Worm (Caenorhabditis elegans) whole organism, L2 larva: ENCODE results near the gene F33A8.4.

Experiments
- Y55F3AM.14 ChIP-seq: fragments of 200-800 bp; sonication (Bioruptor generic); optimal IDR thresholded peaks from 2 replicates; lab custom pipeline; 2018; ENCODE audit warnings: mild to moderate bottlenecking, missing genetic modification characterization, missing compliant biosample characterization
- ZK546.5 ChIP-seq: sonication (generic microtip); optimal IDR thresholded peaks from 2 replicates; lab custom pipeline; 2017; ENCODE audit warnings: missing biosample characterization, missing genetic modification characterization
- alr-1 ChIP-seq: fragments of 150-350 bp; optimal IDR thresholded peaks from 2 replicates; lab custom pipeline; 2014; ENCODE audit warnings: missing biosample characterization, missing genetic modification characterization
- ama-1 ChIP-seq: fragments of 150-350 bp; optimal IDR thresholded peaks from 2 replicates; lab custom pipeline; 2018; ENCODE audit warnings: inconsistent platforms
- blmp-1 ChIP-seq: sonication (generic microtip); optimal IDR thresholded peaks from 2 replicates; lab custom pipeline; 2017; ENCODE audit warnings: missing genetic modification characterization, mild to moderate bottlenecking, missing compliant biosample characterization, antibody characterized with exemption, moderate library complexity; ENCODE audit not compliant: insufficient read depth
- ceh-82 ChIP-seq: fragments of 150-350 bp; optimal IDR thresholded peaks from 2 replicates; lab custom pipeline; 2014; ENCODE audit warnings: missing biosample characterization, missing genetic modification characterization
- crh-2 ChIP-seq: sonication (generic microtip); optimal IDR thresholded peaks from 2 replicates; lab custom pipeline; 2017; ENCODE audit warnings: missing biosample characterization, missing genetic modification characterization
- egl-27 ChIP-seq: sonication (generic microtip); optimal IDR thresholded peaks from 3 replicates; lab custom pipeline; 2017; ENCODE audit warnings: missing biosample characterization, missing genetic modification reagents, missing genetic modification characterization
- elt-1 ChIP-seq: fragments of 150-350 bp; optimal IDR thresholded peaks from 2 replicates; lab custom pipeline; 2014; ENCODE audit warnings: missing biosample characterization, missing genetic modification characterization
- elt-3 ChIP-seq: sonication (generic microtip); optimal IDR thresholded peaks from 2 replicates; lab custom pipeline; 2017; ENCODE audit warnings: missing biosample characterization, missing genetic modification characterization
- fos-1 ChIP-seq: fragments of 150-350 bp; optimal IDR thresholded peaks from 2 replicates; lab custom pipeline; 2014; ENCODE audit warnings: missing biosample characterization, missing genetic modification characterization
- gmeb-1 ChIP-seq: fragments of 150-350 bp; optimal IDR thresholded peaks from 2 replicates; lab custom pipeline; 2014; ENCODE audit warnings: missing biosample characterization, missing genetic modification characterization
- lin-11 ChIP-seq: fragments of 150-350 bp; sonication (generic microtip); optimal IDR thresholded peaks from 2 replicates; lab custom pipeline; 2014; ENCODE audit warnings: missing biosample characterization, missing genetic modification characterization, inconsistent platforms, mixed read lengths
- lin-13 ChIP-seq: fragments of 150-350 bp; optimal IDR thresholded peaks from 2 replicates; lab custom pipeline; 2014; ENCODE audit warnings: missing biosample characterization, missing genetic modification reagents, missing genetic modification characterization
- lin-39 ChIP-seq: fragments of 150-350 bp; optimal IDR thresholded peaks from 2 replicates; lab custom pipeline; 2014; ENCODE audit warnings: missing biosample characterization, missing genetic modification reagents, missing genetic modification characterization
- lsy-2 ChIP-seq, 2 experiments: fragments of 150-350 bp in 1 of 2; sonication (generic microtip) in 1 of 2; optimal IDR thresholded peaks; 2 replicates each; lab custom pipeline; 2014 to 2017; ENCODE audit warnings: missing biosample characterization in 2 of 2, missing genetic modification characterization in 2 of 2
- mab-5 ChIP-seq: fragments of 150-350 bp; optimal IDR thresholded peaks from 2 replicates; lab custom pipeline; 2014; ENCODE audit warnings: missing biosample characterization, missing genetic modification characterization
- mbf-1 ChIP-seq: sonication (generic microtip); optimal IDR thresholded peaks from 2 replicates; lab custom pipeline; 2017; ENCODE audit warnings: missing biosample characterization, missing genetic modification characterization
- mdl-1 ChIP-seq, 2 experiments: fragments of 150-350 bp in 1 of 2; sonication (generic microtip) in 1 of 2; optimal IDR thresholded peaks; 2 replicates each; lab custom pipeline; 2017; ENCODE audit warnings: missing biosample characterization in 2 of 2, missing genetic modification characterization in 2 of 2
- nhr-10 ChIP-seq: sonication (generic microtip); optimal IDR thresholded peaks from 2 replicates; lab custom pipeline; 2017; ENCODE audit warnings: missing biosample characterization, missing genetic modification characterization
- nhr-11 ChIP-seq: fragments of 150-350 bp; optimal IDR thresholded peaks from 2 replicates; lab custom pipeline; 2014; ENCODE audit warnings: missing biosample characterization, missing genetic modification characterization
- nhr-12 ChIP-seq: fragments of 150-350 bp; optimal IDR thresholded peaks from 2 replicates; lab custom pipeline; 2014; ENCODE audit warnings: missing biosample characterization, missing genetic modification characterization
- nhr-129 ChIP-seq: fragments of 150-350 bp; optimal IDR thresholded peaks from 2 replicates; lab custom pipeline; 2014; ENCODE audit warnings: missing biosample characterization, missing genetic modification characterization
- nhr-21 ChIP-seq: fragments of 150-350 bp; optimal IDR thresholded peaks from 2 replicates; lab custom pipeline; 2014; ENCODE audit warnings: missing biosample characterization, missing genetic modification characterization
- nhr-23 ChIP-seq: fragments of 150-350 bp; optimal IDR thresholded peaks from 2 replicates; lab custom pipeline; 2014; ENCODE audit warnings: missing biosample characterization, missing genetic modification reagents, missing genetic modification characterization
- nhr-237 ChIP-seq: fragments of 150-350 bp; optimal IDR thresholded peaks from 2 replicates; lab custom pipeline; 2014; ENCODE audit warnings: missing biosample characterization, missing genetic modification characterization
- nhr-25 ChIP-seq: fragments of 150-350 bp; sonication (generic microtip); optimal IDR thresholded peaks from 3 replicates; lab custom pipeline; 2014; ENCODE audit warnings: missing biosample characterization, missing genetic modification characterization
- nhr-6 ChIP-seq: fragments of 150-350 bp; optimal IDR thresholded peaks from 2 replicates; lab custom pipeline; 2014; ENCODE audit warnings: missing biosample characterization, missing genetic modification characterization
- nhr-77 ChIP-seq: fragments of 150-350 bp; optimal IDR thresholded peaks from 2 replicates; lab custom pipeline; 2014; ENCODE audit warnings: missing biosample characterization, missing genetic modification characterization
- sem-4 ChIP-seq: fragments of 150-350 bp; optimal IDR thresholded peaks from 2 replicates; lab custom pipeline; 2014; ENCODE audit warnings: missing biosample characterization, missing genetic modification reagents, missing genetic modification characterization
- skn-1 ChIP-seq: sonication (generic microtip); optimal IDR thresholded peaks from 2 replicates; lab custom pipeline; 2017; ENCODE audit warnings: missing biosample characterization, missing genetic modification characterization
- sma-3 ChIP-seq: sonication (generic microtip); optimal IDR thresholded peaks from 2 replicates; lab custom pipeline; 2016; ENCODE audit warnings: missing genetic modification reagents, missing genetic modification characterization, missing compliant biosample characterization
- sma-9 ChIP-seq, 2 experiments: fragments of 150-350 bp in 1 of 2; sonication (generic microtip) in 1 of 2; optimal IDR thresholded peaks; 2 replicates each; lab custom pipeline; 2014 to 2016; ENCODE audit warnings: missing genetic modification characterization in 2 of 2, mild to moderate bottlenecking in 1 of 2, missing biosample characterization in 1 of 2, missing compliant biosample characterization in 1 of 2, missing genetic modification reagents in 1 of 2, moderate library complexity in 1 of 2
- snpc-4 ChIP-seq: fragments of 150-350 bp; optimal IDR thresholded peaks from 2 replicates; lab custom pipeline; 2014; ENCODE audit warnings: missing biosample characterization, missing genetic modification characterization
- unc-39 ChIP-seq: fragments of 150-350 bp; optimal IDR thresholded peaks from 2 replicates; lab custom pipeline; 2014; ENCODE audit warnings: missing biosample characterization, missing genetic modification characterization
- unc-55 ChIP-seq: fragments of 150-350 bp; sonication (generic microtip); optimal IDR thresholded peaks from 3 replicates; lab custom pipeline; 2014; ENCODE audit warnings: missing biosample characterization, missing genetic modification reagents, missing genetic modification characterization
- unc-62 ChIP-seq: fragments of 150-350 bp; optimal IDR thresholded peaks from 2 replicates; lab custom pipeline; 2014; ENCODE audit warnings: missing biosample characterization, missing genetic modification reagents, missing genetic modification characterization
- zag-1 ChIP-seq: fragments of 150-350 bp; optimal IDR thresholded peaks from 2 replicates; lab custom pipeline; 2014; ENCODE audit warnings: missing biosample characterization, missing genetic modification characterization
- ztf-1 ChIP-seq: fragments of 200-800 bp; sonication (Bioruptor generic); conservative IDR thresholded peaks from 2 replicates; pipeline ENCODE4 v1.3.6; 2022; ENCODE audit warnings: missing genetic modification characterization, missing compliant biosample characterization
- ztf-11 ChIP-seq: sonication (generic microtip); optimal IDR thresholded peaks from 2 replicates; lab custom pipeline; 2017; ENCODE audit warnings: missing biosample characterization, missing genetic modification characterization
- ztf-4 ChIP-seq: fragments of 150-350 bp; optimal IDR thresholded peaks from 2 replicates; lab custom pipeline; 2014; ENCODE audit warnings: missing biosample characterization, missing genetic modification characterization

F33A8.4 gene

DNA sequence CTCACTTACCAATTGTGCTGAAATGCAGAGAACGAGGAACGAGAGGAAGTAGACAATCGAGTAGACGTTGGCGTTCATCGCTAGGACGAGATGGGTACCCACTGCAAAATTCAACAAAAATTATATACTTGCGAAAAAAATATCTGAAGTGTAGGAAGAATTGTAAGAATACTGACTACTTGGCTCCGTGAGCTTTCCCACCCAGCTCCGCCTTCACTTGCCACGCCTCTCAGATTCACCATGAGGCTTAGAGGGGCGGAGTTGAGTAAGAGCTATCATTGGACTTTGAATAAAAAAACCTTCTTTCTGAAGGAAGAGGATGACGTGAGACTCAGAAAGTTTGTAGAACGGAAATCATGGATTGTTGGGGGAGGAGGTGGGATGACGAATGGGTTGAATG lies 18.5 kb downstream of the F33A8.4 start, which contains the start of gene nlp-18:
Gene nlp-18, minus strand, starts transcription at position 101 of the 400 bp plus-strand sequence.
- no peak for TF ChIP-seq ama-1
- no peak for TF ChIP-seq lin-13
- no peak for TF ChIP-seq nhr-129
- TF ChIP-seq gmeb-1, result no peak
- TF ChIP-seq Y55F3AM.14 (GFP tag; lab: Kevin White, UChicago), result no peak
- TF ChIP-seq unc-62 (GFP tag; lab: Kevin White, UChicago), result no peak
- TF ChIP-seq mbf-1 (tag; lab: Kevin White, UChicago), result no peak
- TF ChIP-seq nhr-11 (tag; lab: Kevin White, UChicago), result no peak
- TF ChIP-seq sem-4 (tag; lab: Kevin White, UChicago), result no peak
- no peak for TF ChIP-seq lin-39 (tag; lab: Kevin White, UChicago)
- TF ChIP-seq ztf-4 (tag; lab: Kevin White, UChicago), result no peak
- no peak for TF ChIP-seq lin-11 (tag; lab: Kevin White, UChicago)
- no peak for TF ChIP-seq nhr-25 (tag; lab: Kevin White, UChicago)
- no peak for TF ChIP-seq sma-9 (GFP tag; optimal IDR thresholded peaks at IDR 0.05; lab: Kevin White, UChicago)
- no peak for TF ChIP-seq sma-9 (tag; optimal IDR thresholded peaks at IDR 0.05; lab: Kevin White, UChicago)
- no peak for TF ChIP-seq egl-27 (tag; lab: Kevin White, UChicago)
- no peak for TF ChIP-seq ztf-1
- no peak for TF ChIP-seq lsy-2 (tag; optimal IDR thresholded peaks at IDR 0.05; lab: Kevin White, UChicago)
- no peak for TF ChIP-seq crh-2 (tag; lab: Kevin White, UChicago)
- no peak for TF ChIP-seq elt-3 (tag; lab: Kevin White, UChicago)
- TF ChIP-seq, all 48 proteins: peak for 0

DNA sequence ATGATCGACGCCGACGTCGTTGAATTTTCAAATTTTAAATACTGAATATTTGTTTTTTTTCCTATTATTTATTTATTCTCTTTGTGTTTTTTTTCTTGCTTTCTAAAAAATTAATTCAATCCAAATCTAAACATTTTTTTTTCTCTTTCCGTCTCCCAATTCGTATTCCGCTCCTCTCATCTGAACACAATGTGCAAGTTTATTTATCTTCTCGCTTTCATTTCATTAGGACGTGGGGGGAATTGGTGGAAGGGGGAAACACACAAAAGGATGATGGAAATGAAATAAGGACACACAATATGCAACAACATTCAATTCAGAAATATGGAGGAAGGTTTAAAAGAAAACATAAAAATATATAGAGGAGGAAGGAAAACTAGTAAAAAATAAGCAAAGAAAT lies 21.1 kb downstream of the F33A8.4 start:
- no peak for TF ChIP-seq alr-1 (tag; lab: Kevin White, UChicago)
- TF ChIP-seq Y55F3AM.14 (GFP tag; lab: Kevin White, UChicago), result no peak
- TF ChIP-seq ama-1, result no peak
- TF ChIP-seq ztf-4 (tag; lab: Kevin White, UChicago), result no peak
- no peak for TF ChIP-seq sma-9 (GFP tag; optimal IDR thresholded peaks at IDR 0.05; lab: Kevin White, UChicago)
- no peak for TF ChIP-seq sma-9 (tag; optimal IDR thresholded peaks at IDR 0.05; lab: Kevin White, UChicago)
- TF ChIP-seq nhr-129, result no peak
- no peak for TF ChIP-seq nhr-6
- no peak for TF ChIP-seq nhr-23
- TF ChIP-seq zag-1 (tag; lab: Kevin White, UChicago), result no peak
- no peak for TF ChIP-seq mdl-1 (tag; optimal IDR thresholded peaks at IDR 0.05; lab: Kevin White, UChicago)
- no peak for TF ChIP-seq elt-1 (tag; lab: Kevin White, UChicago)
- TF ChIP-seq ztf-1, result no peak
- TF ChIP-seq nhr-11 (tag; lab: Kevin White, UChicago), result no peak
- TF ChIP-seq lsy-2 (tag; optimal IDR thresholded peaks at IDR 0.05; lab: Kevin White, UChicago), result no peak
- TF ChIP-seq elt-3 (tag; lab: Kevin White, UChicago), result no peak
- TF ChIP-seq unc-62 (GFP tag; lab: Kevin White, UChicago), result no peak
- no peak for TF ChIP-seq mab-5 (tag; lab: Kevin White, UChicago)
- no peak for TF ChIP-seq nhr-237 (tag; lab: Kevin White, UChicago)

DNA sequence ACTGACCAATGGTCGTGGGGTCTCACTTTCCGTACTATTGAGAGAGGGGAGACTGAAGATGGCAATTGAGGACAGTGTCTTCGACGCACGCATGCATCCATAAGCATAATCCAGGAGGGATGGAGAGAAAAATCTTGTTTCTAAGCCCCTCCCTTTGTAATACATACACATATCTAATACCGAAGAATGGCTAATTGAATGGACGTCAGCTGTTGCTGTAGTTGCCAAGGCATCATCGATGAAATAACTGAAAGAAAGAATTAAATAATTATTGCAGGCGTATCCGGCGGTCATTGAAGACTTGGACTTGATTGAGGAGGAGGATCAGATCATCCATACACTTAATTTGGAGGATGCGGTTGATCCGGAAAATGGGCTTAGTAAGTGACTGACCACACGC lies 23.3 kb downstream of the F33A8.4 start, which contains the start of gene F33A8.7:
Gene F33A8.7, minus strand, starts transcription at position 101 of the 400 bp plus-strand sequence.
- no peak for TF ChIP-seq nhr-6
- no peak for TF ChIP-seq nhr-77 (tag; lab: Kevin White, UChicago)
- no peak for TF ChIP-seq lin-39 (tag; lab: Kevin White, UChicago)
- no peak for TF ChIP-seq ama-1
- TF ChIP-seq ztf-11 (tag; lab: Kevin White, UChicago), result no peak
- no peak for TF ChIP-seq skn-1 (tag; lab: Kevin White, UChicago)
- TF ChIP-seq nhr-237 (tag; lab: Kevin White, UChicago), result no peak
- TF ChIP-seq nhr-129, result no peak
- no peak for TF ChIP-seq blmp-1 (tag; lab: Kevin White, UChicago)
- no peak for TF ChIP-seq ztf-1
- TF ChIP-seq elt-1 (tag; lab: Kevin White, UChicago), result no peak
- TF ChIP-seq sma-9 (GFP tag; optimal IDR thresholded peaks at IDR 0.05; lab: Kevin White, UChicago), result no peak
- no peak for TF ChIP-seq sma-9 (tag; optimal IDR thresholded peaks at IDR 0.05; lab: Kevin White, UChicago)
- TF ChIP-seq mab-5 (tag; lab: Kevin White, UChicago), result no peak
- TF ChIP-seq sem-4 (tag; lab: Kevin White, UChicago), result no peak
- no peak for TF ChIP-seq fos-1
- TF ChIP-seq gmeb-1, result no peak
- TF ChIP-seq lin-11 (tag; lab: Kevin White, UChicago), result no peak
- TF ChIP-seq, all 48 proteins: peak for 0

DNA sequence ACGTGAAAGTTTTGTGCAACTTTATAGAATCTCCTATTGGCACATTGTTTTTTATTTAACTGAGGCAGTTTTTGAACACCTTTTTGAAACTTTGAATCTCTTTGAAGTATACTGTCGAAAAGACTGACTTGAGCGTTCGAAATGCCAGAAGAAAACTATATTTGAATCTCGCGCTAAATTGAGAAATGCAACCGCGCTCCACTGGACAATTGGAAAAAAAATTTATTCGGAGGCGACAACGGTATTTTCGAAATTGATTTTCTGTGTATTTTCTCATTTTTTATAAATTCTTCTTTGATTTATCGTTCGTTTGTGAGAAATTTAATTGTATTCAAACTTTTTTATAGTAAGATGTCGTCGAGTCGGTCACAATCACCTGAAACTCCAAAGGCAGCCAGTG lies 26.8 kb downstream of the F33A8.4 start, which contains the start of gene let-858:
Gene let-858, plus strand, starts transcription at position 348 of the 400 bp plus-strand sequence.
- no peak for TF ChIP-seq ZK546.5
- TF ChIP-seq mab-5 (tag; lab: Kevin White, UChicago), result peak; percentile 16
- TF ChIP-seq nhr-129, result peak; percentile 59
- TF ChIP-seq nhr-25 (tag; lab: Kevin White, UChicago), result peak; percentile 57
- no peak for TF ChIP-seq snpc-4 (tag; lab: Kevin White, UChicago)
- no peak for TF ChIP-seq zag-1 (tag; lab: Kevin White, UChicago)
- TF ChIP-seq elt-3 (tag; lab: Kevin White, UChicago), result no peak
- TF ChIP-seq ceh-82 (tag; lab: Kevin White, UChicago), result no peak
- no peak for TF ChIP-seq ama-1
- TF ChIP-seq lin-39 (tag; lab: Kevin White, UChicago), result no peak
- TF ChIP-seq nhr-21 (tag; lab: Kevin White, UChicago), result peak; percentile 29
- peak; percentile 97 for TF ChIP-seq gmeb-1
- TF ChIP-seq nhr-10 (tag; lab: Kevin White, UChicago), result no peak
- no peak for TF ChIP-seq unc-39 (tag; lab: Kevin White, UChicago)
- no peak for TF ChIP-seq fos-1
- no peak for TF ChIP-seq blmp-1 (tag; lab: Kevin White, UChicago)
- TF ChIP-seq nhr-23, result no peak
- TF ChIP-seq nhr-12 (tag; lab: Kevin White, UChicago), result no peak
- peak; percentile 42 for TF ChIP-seq lin-13
- peak; percentile 37 for TF ChIP-seq sem-4 (tag; lab: Kevin White, UChicago)
- TF ChIP-seq unc-62 (GFP tag; lab: Kevin White, UChicago), result no peak
- TF ChIP-seq alr-1 (tag; lab: Kevin White, UChicago), result no peak
- TF ChIP-seq lin-11 (tag; lab: Kevin White, UChicago), result no peak
- TF ChIP-seq ztf-11 (tag; lab: Kevin White, UChicago), result no peak
- TF ChIP-seq ztf-4 (tag; lab: Kevin White, UChicago), result no peak
- peak; percentile 42 for TF ChIP-seq sma-3
- TF ChIP-seq unc-55 (GFP tag; lab: Kevin White, UChicago), result no peak
- TF ChIP-seq lsy-2 (tag; optimal IDR thresholded peaks at IDR 0.05; lab: Kevin White, UChicago), result peak; percentile 34 to 76
- no peak for TF ChIP-seq ztf-1
